Worm (Caenorhabditis elegans) whole organism, early embryonic: ENCODE results near the gene C26F1.1.

Source experiments
- aly-1 ChIP-seq: sonication (generic microtip); optimal IDR thresholded peaks from 2 replicates; lab custom pipeline; 2016; ENCODE audit warnings: missing genetic modification characterization, missing compliant biosample characterization
- ets-7 ChIP-seq: sonication (generic microtip); optimal IDR thresholded peaks from 2 replicates; lab custom pipeline; 2016; ENCODE audit warnings: missing genotype, missing genetic modification characterization, missing compliant biosample characterization
- hmbx-1 ChIP-seq: sonication (generic microtip); optimal IDR thresholded peaks from 2 replicates; lab custom pipeline; 2016; ENCODE audit warnings: mild to moderate bottlenecking, missing genetic modification characterization, missing compliant biosample characterization
- tbx-37 ChIP-seq: fragments of 200-800 bp; sonication (Bioruptor generic); conservative IDR thresholded peaks from 2 replicates; pipeline ENCODE4 v1.3.6; 2022; ENCODE audit warnings: missing genetic modification reagents, missing genetic modification characterization, missing compliant biosample characterization

DNA sequence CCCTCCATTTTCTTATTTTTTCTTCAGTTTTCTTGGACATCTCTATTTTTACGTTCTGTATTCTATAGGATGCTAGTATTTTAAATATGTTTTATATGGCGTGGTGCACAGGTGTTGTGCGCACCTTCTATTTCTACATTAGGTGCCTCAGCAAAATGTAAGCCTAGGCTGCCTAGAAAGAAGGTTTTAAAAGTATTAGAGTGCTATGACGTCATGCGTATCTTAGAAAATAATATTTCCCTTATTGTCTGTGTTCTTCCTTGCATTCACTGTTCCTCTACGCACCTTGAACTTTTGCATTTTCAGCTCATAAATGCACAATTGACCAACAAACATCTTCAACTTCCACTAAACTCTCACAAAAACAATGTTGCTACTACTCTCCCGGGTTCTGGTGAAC lies 14.3 kb upstream of the C26F1.1 start, which contains the start of gene frpr-3:
- TF ChIP-seq ets-7 (tag; lab: Kevin White, UChicago) = no peak
- TF ChIP-seq tbx-37 (GFP tag; lab: Robert Waterston, UW) = no peak
- no peak for TF ChIP-seq aly-1 (tag; lab: Kevin White, UChicago)
- TF ChIP-seq hmbx-1 (tag; lab: Kevin White, UChicago) = no peak
